Fruit fly (Drosophila melanogaster) whole organism, embryonic: ENCODE data around the gene RpL7.
A peak's percentile ranks its signal among the peaks of the same experiment; 100 is the strongest.

Source experiments
- CG10274 ChIP-seq: fragments of 200-800 bp; sonication (Bioruptor generic); optimal IDR thresholded peaks from 3 replicates; lab custom pipeline; 2017; ENCODE audit warnings: missing biosample characterization, mild to moderate bottlenecking, missing genetic modification characterization
- CG11085 ChIP-seq: fragments of 200-800 bp; sonication (Bioruptor generic); IDR thresholded peaks from 2 replicates; pipeline ENCODE4 v1.3.6; 2022; ENCODE audit warnings: missing biosample characterization, missing genetic modification characterization
- CG11456 ChIP-seq: fragments of 200-800 bp; sonication (Bioruptor generic); IDR thresholded peaks from 3 replicates; pipeline ENCODE4 v1.3.6; 2022; ENCODE audit warnings: missing biosample characterization, missing genetic modification characterization
- CG11695 ChIP-seq: fragments of 200-800 bp; sonication (Bioruptor generic); IDR thresholded peaks from 3 replicates; pipeline ENCODE4 v1.3.6; 2022; ENCODE audit warnings: missing biosample characterization, missing genetic modification characterization
- CG12659 ChIP-seq: fragments of 200-800 bp; sonication (Bioruptor generic); optimal IDR thresholded peaks from 3 replicates; lab custom pipeline; 2017; ENCODE audit warnings: mild to moderate bottlenecking, missing biosample characterization, missing genetic modification reagents, missing genetic modification characterization
- CG14860 ChIP-seq: fragments of 200-800 bp; sonication (Bioruptor generic); IDR thresholded peaks from 3 replicates; pipeline ENCODE4 v1.3.6; 2022; ENCODE audit warnings: missing biosample characterization, missing genetic modification characterization; ENCODE audit not compliant: partially characterized antibody
- CG16779 ChIP-seq: fragments of 200-800 bp; sonication (Bioruptor generic); IDR thresholded peaks from 2 replicates; pipeline ENCODE4 v1.3.6; 2022; ENCODE audit warnings: missing biosample characterization, missing genetic modification characterization
- CG17186 ChIP-seq: fragments of 200-800 bp; sonication (Bioruptor generic); optimal IDR thresholded peaks from 3 replicates; lab custom pipeline; 2017; ENCODE audit warnings: missing biosample characterization, missing genetic modification reagents, missing genetic modification characterization
- CG1792 ChIP-seq: fragments of 200-800 bp; sonication (Bioruptor generic); optimal IDR thresholded peaks from 2 replicates; lab custom pipeline; 2016; ENCODE audit warnings: missing biosample characterization, missing genetic modification characterization
- CG18262 ChIP-seq: fragments of 200-800 bp; optimal IDR thresholded peaks from 3 replicates; lab custom pipeline; 2019; ENCODE audit warnings: missing biosample characterization, mild to moderate bottlenecking, missing genetic modification characterization, moderate library complexity
- CG33557 ChIP-seq: fragments of 200-800 bp; sonication (Bioruptor generic); optimal IDR thresholded peaks from 2 replicates; lab custom pipeline; 2019; ENCODE audit warnings: missing biosample characterization, mild to moderate bottlenecking, missing genetic modification characterization, moderate library complexity
- CG4328 ChIP-seq: fragments of 200-800 bp; sonication (Bioruptor generic); optimal IDR thresholded peaks from 3 replicates; lab custom pipeline; 2017; ENCODE audit warnings: missing biosample characterization, missing genetic modification reagents, missing genetic modification characterization
- CG4404 ChIP-seq: fragments of 200-800 bp; sonication (Bioruptor generic); IDR thresholded peaks from 2 replicates; pipeline ENCODE4 v1.3.6; 2022; ENCODE audit warnings: missing biosample characterization, missing genetic modification characterization
- CG8089 ChIP-seq: fragments of 200-800 bp; sonication (Bioruptor generic); optimal IDR thresholded peaks from 3 replicates; lab custom pipeline; 2016; ENCODE audit warnings: missing biosample characterization, missing genetic modification characterization
- CG8924 ChIP-seq: fragments of 200-800 bp; optimal IDR thresholded peaks from 3 replicates; lab custom pipeline; 2019; ENCODE audit warnings: missing biosample characterization, mild to moderate bottlenecking, missing genetic modification characterization, moderate library complexity
- Camta ChIP-seq: fragments of 200-800 bp; sonication (Bioruptor generic); optimal IDR thresholded peaks from 2 replicates; lab custom pipeline; 2016; ENCODE audit warnings: missing biosample characterization, missing genetic modification characterization
- CrebB ChIP-seq: fragments of 200-800 bp; sonication (Bioruptor generic); optimal IDR thresholded peaks from 3 replicates; lab custom pipeline; 2018; ENCODE audit warnings: missing biosample characterization, mild to moderate bottlenecking, missing genetic modification characterization
- Dad ChIP-seq: fragments of 200-800 bp; sonication (Bioruptor generic); optimal IDR thresholded peaks from 3 replicates; lab custom pipeline; 2016; ENCODE audit warnings: missing biosample characterization, missing genetic modification characterization
- Dip2 ChIP-seq: fragments of 200-800 bp; sonication (Bioruptor generic); IDR thresholded peaks from 2 replicates; pipeline ENCODE4 v1.3.6; 2022; ENCODE audit warnings: missing biosample characterization, missing genetic modification characterization
- Ets97D ChIP-seq: fragments of 200-800 bp; sonication (Bioruptor generic); optimal IDR thresholded peaks from 3 replicates; lab custom pipeline; 2016; ENCODE audit warnings: missing biosample characterization, missing genetic modification characterization
- Fer1 ChIP-seq: fragments of 200-800 bp; sonication (Bioruptor generic); optimal IDR thresholded peaks from 2 replicates; lab custom pipeline; 2017; ENCODE audit warnings: missing biosample characterization, mild to moderate bottlenecking, missing genetic modification characterization
- Med ChIP-seq: fragments of 200-800 bp; sonication (Bioruptor generic); peaks from one replicate; lab custom pipeline; 2016; ENCODE audit warnings: missing biosample characterization, missing genetic modification characterization, mild to moderate bottlenecking, inconsistent platforms, moderate library complexity
- Mrtf ChIP-seq: fragments of 200-800 bp; sonication (Bioruptor generic); IDR thresholded peaks from 3 replicates; pipeline ENCODE4 v1.3.6; 2022; ENCODE audit warnings: missing biosample characterization, missing genetic modification characterization
- Nf-YA ChIP-seq: fragments of 200-800 bp; sonication (Bioruptor generic); IDR thresholded peaks from 2 replicates; pipeline ENCODE4 v1.3.6; 2022; ENCODE audit warnings: missing biosample characterization, missing genetic modification characterization
- PHDP ChIP-seq: fragments of 200-800 bp; sonication (Bioruptor generic); optimal IDR thresholded peaks from 3 replicates; lab custom pipeline; 2018; ENCODE audit warnings: missing biosample characterization, mild to moderate bottlenecking, missing genetic modification characterization, moderate library complexity
- Sry-β ChIP-seq: fragments of 200-800 bp; sonication (Bioruptor generic); optimal IDR thresholded peaks from 2 replicates; lab custom pipeline; 2018; ENCODE audit warnings: missing biosample characterization, mild to moderate bottlenecking, missing genetic modification characterization, moderate library complexity
- Tbp ChIP-seq: fragments of >200 bp; optimal IDR thresholded peaks from 2 replicates; lab custom pipeline; 2018; ENCODE audit warnings: missing biosample characterization, missing genetic modification characterization
- bcd ChIP-seq: fragments of 200-800 bp; sonication (Bioruptor generic); optimal IDR thresholded peaks from 2 replicates; lab custom pipeline; 2017; ENCODE audit warnings: missing biosample characterization, mild to moderate bottlenecking, missing genetic modification characterization
- caup ChIP-seq: fragments of 200-800 bp; sonication (Bioruptor generic); optimal IDR thresholded peaks from 3 replicates; lab custom pipeline; 2017; ENCODE audit warnings: missing biosample characterization, mild to moderate bottlenecking, missing genetic modification characterization, moderate library complexity; ENCODE audit not compliant: severe bottlenecking
- chm ChIP-seq: fragments of 200-800 bp; sonication (Bioruptor generic); IDR thresholded peaks from 2 replicates; pipeline ENCODE4 v1.3.6; 2022; ENCODE audit warnings: missing biosample characterization, missing genetic modification characterization
- dpn ChIP-seq, 2 experiments: fragments of 200-800 bp; sonication (Bioruptor generic); optimal IDR thresholded peaks; 3 replicates each; lab custom pipeline; 2016; ENCODE audit warnings: missing biosample characterization in 2 of 2, missing genetic modification characterization in 2 of 2
- en ChIP-seq: fragments of 200-800 bp; sonication (Bioruptor generic); optimal IDR thresholded peaks from 2 replicates; lab custom pipeline; 2016; ENCODE audit warnings: missing biosample characterization, missing genetic modification characterization
- eve ChIP-seq, 2 experiments: fragments of >200 bp; optimal IDR thresholded peaks; 2 replicates each; lab custom pipeline; 2017; ENCODE audit warnings: missing biosample characterization in 2 of 2, missing genetic modification characterization in 2 of 2
- gcm ChIP-seq: fragments of 200-800 bp; sonication (Bioruptor generic); optimal IDR thresholded peaks from 2 replicates; lab custom pipeline; 2019; ENCODE audit warnings: missing biosample characterization, mild to moderate bottlenecking, missing genetic modification characterization, moderate library complexity
- gfzf ChIP-seq: fragments of 200-800 bp; sonication (Bioruptor generic); optimal IDR thresholded peaks from 2 replicates; lab custom pipeline; 2016; ENCODE audit warnings: missing biosample characterization, mild to moderate bottlenecking, missing genetic modification characterization, moderate library complexity
- hkb ChIP-seq, 2 experiments: fragments of 200-800 bp in 1 of 2; fragments of >200 bp in 1 of 2; sonication (Bioruptor generic) in 1 of 2; IDR thresholded peaks in 1 of 2; optimal IDR thresholded peaks in 1 of 2; 2 replicates each; pipeline versions ENCODE4 v1.3.6 to Lab custom; 2017 to 2022; ENCODE audit warnings: missing biosample characterization in 1 of 2, missing genetic modification characterization in 1 of 2
- hth ChIP-seq: fragments of >200 bp; optimal IDR thresholded peaks from 2 replicates; lab custom pipeline; 2017; ENCODE audit warnings: inconsistent platforms
- jigr1 ChIP-seq: fragments of 200-800 bp; sonication (Bioruptor generic); IDR thresholded peaks from 3 replicates; pipeline ENCODE4 v1.3.6; 2022; ENCODE audit warnings: missing biosample characterization, missing genetic modification characterization
- mam ChIP-seq: fragments of 200-800 bp; sonication (Bioruptor generic); optimal IDR thresholded peaks from 3 replicates; lab custom pipeline; 2016; ENCODE audit warnings: missing biosample characterization, missing genetic modification characterization
- p53 ChIP-seq: fragments of 200-800 bp; sonication (Bioruptor generic); optimal IDR thresholded peaks from 2 replicates; lab custom pipeline; 2016; ENCODE audit warnings: missing biosample characterization, missing genetic modification characterization
- prd ChIP-seq, 3 experiments: fragments of >200 bp in 2 of 3; fragments of 200-800 bp in 1 of 3; sonication (Bioruptor generic) in 1 of 3; optimal IDR thresholded peaks in 2 of 3; IDR thresholded peaks in 1 of 3; 2 replicates in 2 of 3; 3 replicates in 1 of 3; pipeline versions ENCODE4 v1.3.6 to Lab custom; 2017 to 2022; ENCODE audit warnings: missing biosample characterization in 1 of 3, missing genetic modification characterization in 1 of 3
- rib ChIP-seq: fragments of 200-800 bp; sonication (Bioruptor generic); IDR thresholded peaks from 2 replicates; pipeline ENCODE4 v1.3.6; 2022; ENCODE audit warnings: missing biosample characterization, missing genetic modification characterization
- sens ChIP-seq: fragments of 200-800 bp; sonication (Bioruptor generic); peaks from one replicate; lab custom pipeline; 2016; ENCODE audit warnings: missing biosample characterization, missing genetic modification characterization
- slbo ChIP-seq: fragments of 200-800 bp; sonication (Bioruptor generic); IDR thresholded peaks from 2 replicates; pipeline ENCODE4 v1.3.6; 2022; ENCODE audit warnings: missing biosample characterization, missing genetic modification characterization
- slou ChIP-seq: fragments of 200-800 bp; sonication (Bioruptor generic); optimal IDR thresholded peaks from 3 replicates; lab custom pipeline; 2016; ENCODE audit warnings: missing biosample characterization, missing genetic modification characterization
- sna ChIP-seq: fragments of 200-800 bp; sonication (Bioruptor generic); IDR thresholded peaks from 2 replicates; pipeline ENCODE4 v1.3.6; 2022; ENCODE audit warnings: missing biosample characterization, missing genetic modification characterization; ENCODE audit not compliant: partially characterized antibody
- so ChIP-seq: fragments of 200-800 bp; sonication (Bioruptor generic); IDR thresholded peaks from 3 replicates; pipeline ENCODE4 v1.3.6; 2022; ENCODE audit warnings: missing biosample characterization, missing genetic modification characterization
- sug ChIP-seq: fragments of 200-800 bp; optimal IDR thresholded peaks from 2 replicates; lab custom pipeline; 2019; ENCODE audit warnings: missing biosample characterization, mild to moderate bottlenecking, missing genetic modification characterization, moderate library complexity
- tin ChIP-seq: fragments of 200-800 bp; sonication (Bioruptor generic); optimal IDR thresholded peaks from 3 replicates; lab custom pipeline; 2016; ENCODE audit warnings: missing biosample characterization, missing genetic modification characterization
- unpg ChIP-seq: fragments of 200-800 bp; sonication (Bioruptor generic); optimal IDR thresholded peaks from 3 replicates; lab custom pipeline; 2018; ENCODE audit warnings: missing biosample characterization, mild to moderate bottlenecking, missing genetic modification characterization, moderate library complexity
- vnd ChIP-seq: fragments of 200-800 bp; sonication (Bioruptor generic); IDR thresholded peaks from 3 replicates; pipeline ENCODE4 v1.3.6; 2022; ENCODE audit warnings: missing biosample characterization, missing genetic modification characterization; ENCODE audit not compliant: partially characterized antibody

RpL7 gene

dm6 chr2L:10231092-10231494, 30.3 kb downstream of the RpL7 start (continued):
- TF ChIP-seq dpn (GFP tag; optimal IDR thresholded peaks at IDR 0.05; lab: Kevin White, UChicago) (peak; percentile 25 to 32), p53 (GFP tag; lab: Kevin White, UChicago) (no peak), vnd (no peak), CG1792 (GFP tag; lab: Kevin White, UChicago) (peak; percentile 11), caup (GFP tag; lab: Kevin White, UChicago) (no peak), eve (GFP tag; optimal IDR thresholded peaks at IDR 0.05; lab: Kevin White, UChicago) (peak in 1 of 2 experiments; percentile 87), bcd (no peak), CG8924 (peak; percentile 44), rib (0 out of 2 replicates have a peak, but pooled peaks have one; percentile 58), unpg (GFP tag; lab: Kevin White, UChicago) (peak; percentile 22), jigr1 (GFP tag; lab: Robert Waterston, UW) (no peak), CG18262 (peak; percentile 11), CG10274 (GFP tag; lab: Kevin White, UChicago) (no peak), so (0 out of 3 replicates have a peak, but pooled peaks have one; percentile 25), CG16779 (GFP tag; lab: Robert Waterston, UW) (no peak), prd (optimal IDR thresholded peaks at IDR 0.05; lab: Kevin White, UChicago) (no peak), prd (GFP tag; IDR thresholded peaks at IDR 0.05; lab: Robert Waterston, UW) (no peak), Dip2 (GFP tag; lab: Robert Waterston, UW) (no peak), CG11695 (GFP tag; lab: Robert Waterston, UW) (0 out of 3 replicates have a peak, but pooled peaks have one; percentile 39), sna (no peak), CrebB (tag; lab: Kevin White, UChicago) (no peak), PHDP (tag; lab: Kevin White, UChicago) (peak; percentile 47), Mrtf (GFP tag; lab: Robert Waterston, UW) (no peak), CG11085 (GFP tag; lab: Robert Waterston, UW) (no peak), CG8089 (peak; percentile 95), slou (GFP tag; lab: Kevin White, UChicago) (no peak), Dad (GFP tag; lab: Kevin White, UChicago) (no peak), hth (lab: Kevin White, UChicago) (no peak), gcm (GFP tag; lab: Kevin White, UChicago) (no peak), Fer1 (peak; percentile 31), Med (GFP tag; lab: Kevin White, UChicago) (peak; percentile 81), Nf-YA (GFP tag; lab: Robert Waterston, UW) (no peak), Tbp (GFP tag; lab: Kevin White, UChicago) (no peak), CG14860 (GFP tag; lab: Robert Waterston, UW) (no peak), Camta (peak; percentile 27), slbo (GFP tag; lab: Robert Waterston, UW) (peak; percentile 42; the same call in 1 of the 2 replicates), tin (GFP tag; lab: Kevin White, UChicago) (no peak), CG4404 (GFP tag; lab: Robert Waterston, UW) (no peak), sug (tag; lab: Kevin White, UChicago) (no peak), mam (GFP tag; lab: Kevin White, UChicago) (peak; percentile 54), CG12659 (GFP tag; lab: Kevin White, UChicago) (peak; percentile 25), CG11456 (GFP tag; lab: Robert Waterston, UW) (no peak), CG4328 (GFP tag; lab: Kevin White, UChicago) (peak; percentile 26), Ets97D (no peak), sens (GFP tag; lab: Kevin White, UChicago) (peak; percentile 82), en (no peak), chm (GFP tag; lab: Robert Waterston, UW) (no peak), CG17186 (GFP tag; lab: Kevin White, UChicago) (no peak), CG33557 (no peak), Sry-β (GFP tag; lab: Kevin White, UChicago) (no peak), hkb (optimal IDR thresholded peaks at IDR 0.05; lab: Kevin White, UChicago) (no peak), hkb (GFP tag; IDR thresholded peaks at IDR 0.05; lab: Robert Waterston, UW) (no peak), gfzf (GFP tag; lab: Kevin White, UChicago) (no peak)
